Fruit fly (Drosophila melanogaster) whole organism, embryonic: ENCODE measurements around the gene CG33669.
A peak's percentile ranks its signal among the peaks of the same experiment; 100 is the strongest.

ENCODE experiments used
- CG12659 ChIP-seq: fragments of 200-800 bp; sonication (Bioruptor generic); optimal IDR thresholded peaks from 3 replicates; lab custom pipeline; 2017; ENCODE audit warnings: mild to moderate bottlenecking, missing biosample characterization, missing genetic modification reagents, missing genetic modification characterization
- Xbp1 ChIP-seq: fragments of 200-800 bp; sonication (Bioruptor generic); optimal IDR thresholded peaks from 3 replicates; lab custom pipeline; 2016; ENCODE audit warnings: missing biosample characterization, mild to moderate bottlenecking, missing genetic modification characterization

DNA sequence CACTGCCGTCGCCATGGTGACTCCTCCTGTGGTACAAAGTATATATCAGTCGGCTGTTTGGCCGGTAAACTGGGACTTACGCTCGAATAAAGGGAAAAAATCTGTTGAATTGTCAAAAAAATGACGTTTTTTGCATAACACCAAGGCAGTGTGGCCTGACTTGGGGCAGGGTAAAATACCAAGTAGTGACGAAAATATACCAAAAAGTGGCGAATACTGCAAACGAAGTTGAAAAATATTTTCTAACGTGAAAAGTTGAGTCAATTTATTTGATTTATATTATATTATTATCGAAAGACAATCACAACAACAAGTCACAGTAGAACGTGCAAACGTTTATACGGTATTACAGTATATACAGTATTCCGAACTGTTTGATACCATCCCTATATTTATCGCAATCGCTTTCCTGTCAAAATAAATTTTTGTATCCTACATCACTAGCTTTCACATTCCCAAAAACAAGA is 49.7 kb downstream of the CG33669 start, which contains the start of the genes ND-B16.6 and kdn:
- no peak for TF ChIP-seq Xbp1
- TF ChIP-seq CG12659 (GFP tag; lab: Kevin White, UChicago) = peak; percentile 22
